Fruit fly (Drosophila melanogaster) Kc167 (cell line): ENCODE measurements around the gene CG3386.

Experiments used
- Myc ChIP-seq: fragments of >200 bp; optimal IDR thresholded peaks from 2 replicates; lab custom pipeline; 2017; ENCODE audit warnings: missing external identifiers
- Sin3A ChIP-seq: fragments of >200 bp; optimal IDR thresholded peaks from 2 replicates; lab custom pipeline; 2018; ENCODE audit warnings: missing external identifiers
- h ChIP-seq: fragments of >200 bp; optimal IDR thresholded peaks from 3 replicates; lab custom pipeline; 2018; ENCODE audit warnings: missing external identifiers
- insv ChIP-seq: fragments of >200 bp; optimal IDR thresholded peaks from 3 replicates; lab custom pipeline; 2018; ENCODE audit warnings: missing external identifiers
- psq ChIP-seq: fragments of >200 bp; optimal IDR thresholded peaks from 2 replicates; lab custom pipeline; 2017; ENCODE audit warnings: missing external identifiers
- ttk ChIP-seq: sonication (Bioruptor generic); optimal IDR thresholded peaks from 2 replicates; lab custom pipeline; 2017; ENCODE audit warnings: missing external identifiers

The CG3386 gene

DNA sequence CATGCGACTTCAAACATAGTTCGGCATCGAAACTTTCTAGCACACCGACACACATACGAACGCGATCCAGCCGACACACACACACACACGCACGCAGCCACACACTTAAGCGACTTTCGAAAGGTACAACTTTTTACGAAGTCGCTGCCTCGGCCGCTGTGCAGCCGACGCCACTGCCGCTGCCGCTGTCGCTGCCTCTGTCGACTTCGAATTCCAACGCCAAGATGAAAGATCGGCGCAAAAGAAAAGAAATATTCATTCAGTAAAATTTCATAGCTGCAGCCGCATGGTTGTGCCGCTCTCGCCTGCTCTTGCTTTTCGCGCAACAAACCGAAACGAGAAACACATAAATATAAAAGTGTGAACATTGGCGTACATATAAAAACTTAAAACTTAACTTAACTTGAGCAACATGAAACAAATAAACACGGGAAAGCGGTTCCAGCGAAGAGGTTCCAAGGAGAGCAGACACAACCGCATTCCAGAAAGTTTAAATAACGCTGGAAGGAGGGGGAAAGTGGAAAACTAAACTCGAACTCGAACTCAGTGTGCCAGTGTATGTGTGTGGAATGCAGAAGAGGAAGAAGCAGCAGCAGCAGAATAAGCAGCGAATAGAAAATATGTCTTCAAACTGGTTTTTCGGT lies 42.7 kb downstream of the CG3386 start:
- no peak for TF ChIP-seq psq (lab: Kevin White, UChicago)

DNA sequence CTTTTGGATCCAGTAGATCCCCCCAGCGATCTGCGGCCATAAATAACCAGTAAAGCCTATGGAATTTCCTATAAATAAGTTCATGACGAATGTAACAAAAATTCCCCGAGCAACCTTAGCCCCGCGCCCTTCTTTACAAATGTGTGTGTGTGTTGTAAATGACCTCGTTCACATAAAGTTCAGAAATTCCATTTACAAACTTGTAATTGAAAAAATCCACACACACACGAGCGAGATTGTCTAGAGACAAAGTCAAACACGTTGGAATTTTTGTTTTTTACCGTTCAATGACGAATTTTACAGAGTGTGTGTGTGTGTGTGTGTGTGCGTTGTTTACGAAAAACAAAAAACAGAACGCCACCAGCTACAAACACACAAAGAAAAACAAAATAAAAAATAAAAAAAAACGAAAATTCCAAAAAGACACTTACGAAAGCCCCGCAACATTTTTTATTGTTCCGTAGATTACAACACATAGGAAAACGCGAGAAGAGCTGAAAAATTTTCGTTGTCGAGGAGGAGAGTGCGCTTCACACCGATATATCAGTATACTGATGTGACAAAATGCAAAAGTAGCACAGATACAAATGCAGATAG lies 43.4 kb downstream of the CG3386 start:
- TF ChIP-seq ttk (lab: Kevin White, UChicago) (no peak), Sin3A (lab: Kevin White, UChicago) (no peak), insv (no peak), h (lab: Kevin White, UChicago) (no peak), psq (lab: Kevin White, UChicago) (no peak), Myc (no peak)

- TF ChIP-seq insv (no peak), ttk (lab: Kevin White, UChicago) (no peak), Myc (no peak), Sin3A (lab: Kevin White, UChicago) (no peak), psq (lab: Kevin White, UChicago) (no peak), h (lab: Kevin White, UChicago) (no peak)
Observed at dm6 chr3L:638031-638414, 44.2 kb downstream of the CG3386 start.

- no peak for TF ChIP-seq Sin3A (lab: Kevin White, UChicago)
- TF ChIP-seq psq (lab: Kevin White, UChicago): no peak
- no peak for TF ChIP-seq ttk (lab: Kevin White, UChicago)
- no peak for TF ChIP-seq Myc
- TF ChIP-seq h (lab: Kevin White, UChicago): no peak
- TF ChIP-seq insv: no peak
Observed at dm6 chr3L:637329-638030, 44.8 kb downstream of the CG3386 start.

dm6 chr3L:636434-636833 lies 45.8 kb downstream of the CG3386 start:
- TF ChIP-seq insv (no peak), Myc (no peak), psq (lab: Kevin White, UChicago) (no peak), h (lab: Kevin White, UChicago) (no peak), ttk (lab: Kevin White, UChicago) (no peak), Sin3A (lab: Kevin White, UChicago) (no peak)

DNA sequence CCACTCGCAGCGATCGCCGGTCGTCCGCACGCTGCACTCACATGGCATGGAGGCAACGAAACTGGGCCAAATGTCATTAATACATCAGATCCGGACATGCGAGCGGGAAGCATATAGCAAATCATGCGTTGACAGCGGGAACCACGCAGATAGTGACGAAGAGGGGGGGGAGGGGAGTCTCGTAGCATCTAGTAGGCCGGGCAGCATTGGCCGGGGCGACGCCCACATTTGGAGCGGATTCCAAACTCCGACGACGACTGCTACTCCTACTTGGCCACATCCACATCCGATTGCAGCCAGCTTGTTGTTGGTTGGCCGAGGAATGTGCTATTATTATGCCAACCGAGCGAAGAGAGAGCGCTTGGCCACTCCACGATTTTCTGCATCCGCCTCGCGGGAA lies 46.7 kb downstream of the CG3386 start:
- TF ChIP-seq insv (no peak), h (lab: Kevin White, UChicago) (no peak), psq (lab: Kevin White, UChicago) (no peak), ttk (lab: Kevin White, UChicago) (no peak), Sin3A (lab: Kevin White, UChicago) (no peak), Myc (no peak)

DNA sequence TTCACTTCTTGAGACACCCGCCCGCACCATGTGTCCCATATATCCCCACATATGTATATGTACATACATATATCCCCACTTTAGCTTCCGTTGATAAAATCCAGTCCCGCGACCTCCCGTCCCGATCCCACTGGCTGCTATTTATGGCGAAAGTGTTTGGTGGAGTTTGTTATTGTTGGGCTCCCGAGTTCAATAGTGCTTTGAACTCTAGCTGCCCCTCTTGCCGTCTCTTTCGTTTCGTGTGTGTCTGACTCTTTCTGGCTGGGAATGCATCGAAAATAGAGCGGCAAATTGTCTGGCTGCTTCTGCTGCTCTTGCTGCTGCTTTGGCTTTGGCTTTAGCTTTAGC lies 47.3 kb downstream of the CG3386 start:
- TF ChIP-seq Sin3A (lab: Kevin White, UChicago) (no peak), ttk (lab: Kevin White, UChicago) (no peak), psq (lab: Kevin White, UChicago) (no peak), Myc (no peak), h (lab: Kevin White, UChicago) (no peak)

DNA sequence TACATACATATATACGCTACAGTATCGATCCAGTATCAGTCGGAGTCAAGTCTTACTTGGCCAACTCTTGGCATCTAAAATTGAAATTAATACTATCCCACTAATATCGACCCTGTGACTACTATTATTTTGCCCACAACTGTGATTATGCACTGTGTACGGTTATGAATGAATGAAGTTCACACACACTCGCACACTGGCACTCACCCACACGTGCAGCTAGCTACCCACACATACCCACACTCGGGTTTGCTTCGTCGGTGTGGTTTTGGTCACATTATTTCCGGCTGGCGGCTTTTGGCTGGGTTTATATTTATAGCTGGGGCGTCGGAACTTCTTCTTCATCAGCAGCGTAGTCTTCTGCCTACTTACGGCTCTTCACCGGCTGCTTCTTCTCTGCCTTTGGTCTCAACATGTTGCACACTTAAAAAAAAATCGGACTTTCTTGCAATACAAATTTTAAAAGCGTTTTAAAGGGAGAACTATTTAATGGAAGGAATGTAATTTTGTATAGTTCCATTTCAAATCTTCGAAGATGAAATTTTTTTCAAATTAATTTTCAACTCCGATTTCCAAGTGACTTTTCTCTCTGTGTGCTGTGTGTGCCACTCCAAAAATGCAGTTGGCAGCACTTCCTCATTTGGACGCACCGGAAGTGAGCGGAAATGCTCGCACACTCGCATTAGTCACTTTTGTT lies 47.8 kb downstream of the CG3386 start:
- TF ChIP-seq insv: no peak
- no peak for TF ChIP-seq Myc
- peak; percentile 79 for TF ChIP-seq h (lab: Kevin White, UChicago)

- TF ChIP-seq psq (lab: Kevin White, UChicago) (no peak), Sin3A (lab: Kevin White, UChicago) (no peak), insv (no peak), ttk (lab: Kevin White, UChicago) (no peak), h (lab: Kevin White, UChicago) (no peak), Myc (no peak)
Observed at dm6 chr3L:633272-634254, 48.7 kb downstream of the CG3386 start.

dm6 chr3L:632058-632457 lies 50.2 kb downstream of the CG3386 start:
- TF ChIP-seq psq (lab: Kevin White, UChicago) (no peak), Myc (no peak), Sin3A (lab: Kevin White, UChicago) (no peak), insv (no peak), h (lab: Kevin White, UChicago) (no peak), ttk (lab: Kevin White, UChicago) (no peak)

dm6 chr3L:630666-631065 lies 51.6 kb downstream of the CG3386 start:
- no peak for TF ChIP-seq ttk (lab: Kevin White, UChicago)
